Fruit fly (Drosophila melanogaster) whole organism, wandering third instar larva: ENCODE data around the gene Msh6.

Experiments
- Abd-B ChIP-seq: fragments of >200 bp; optimal IDR thresholded peaks from 2 replicates; lab custom pipeline; 2017; ENCODE audit warnings: missing biosample characterization, missing genetic modification characterization
- CG32264 ChIP-seq: fragments of 200-800 bp; sonication (Bioruptor generic); optimal IDR thresholded peaks from 2 replicates; lab custom pipeline; 2016; ENCODE audit warnings: missing biosample characterization, missing genetic modification characterization
- CG9705 ChIP-seq: fragments of 200-800 bp; sonication (Bioruptor generic); optimal IDR thresholded peaks from 2 replicates; lab custom pipeline; 2018; ENCODE audit warnings: missing biosample characterization, mild to moderate bottlenecking, missing genetic modification characterization
- CrebA ChIP-seq: fragments of 200-800 bp; sonication (Bioruptor generic); optimal IDR thresholded peaks from 2 replicates; lab custom pipeline; 2016; ENCODE audit warnings: missing biosample characterization, mild to moderate bottlenecking, missing genetic modification characterization, borderline replicate concordance
- Dfd ChIP-seq: fragments of >200 bp; optimal IDR thresholded peaks from 2 replicates; lab custom pipeline; 2017; ENCODE audit warnings: missing biosample characterization, missing genetic modification characterization
- Dif ChIP-seq: fragments of 200-275, 200-300 bp; sonication (Bioruptor generic); optimal IDR thresholded peaks from 2 replicates; lab custom pipeline; 2018; ENCODE audit warnings: missing biosample characterization, missing genetic modification characterization; ENCODE audit not compliant: partially characterized antibody
- GATAd ChIP-seq: sonication (Bioruptor generic); optimal IDR thresholded peaks from 2 replicates; lab custom pipeline; 2016; ENCODE audit warnings: missing biosample characterization, missing genetic modification characterization
- HLH106 ChIP-seq: fragments of 200-800 bp; optimal IDR thresholded peaks from 3 replicates; lab custom pipeline; 2019; ENCODE audit warnings: missing biosample characterization, mild to moderate bottlenecking, missing genetic modification characterization, moderate library complexity
- Hnf4 ChIP-seq: fragments of 200-800 bp; sonication (Bioruptor generic); optimal IDR thresholded peaks from 2 replicates; lab custom pipeline; 2016; ENCODE audit warnings: missing biosample characterization, mild to moderate bottlenecking, missing genetic modification characterization
- Hr78 ChIP-seq: fragments of >200 bp; optimal IDR thresholded peaks from 2 replicates; lab custom pipeline; 2017; ENCODE audit warnings: missing biosample characterization, missing genetic modification characterization
- Hr83 ChIP-seq: fragments of 200-300 bp; sonication (Bioruptor generic); optimal IDR thresholded peaks from 2 replicates; lab custom pipeline; 2016; ENCODE audit warnings: missing biosample characterization, mild to moderate bottlenecking, missing genetic modification characterization, moderate library complexity; ENCODE audit not compliant: poor library complexity, severe bottlenecking
- Jra ChIP-seq: sonication (Bioruptor generic); optimal IDR thresholded peaks from 2 replicates; lab custom pipeline; 2016; ENCODE audit warnings: missing biosample characterization, missing genetic modification characterization
- Mio ChIP-seq: sonication (Bioruptor generic); optimal IDR thresholded peaks from 2 replicates; lab custom pipeline; 2016; ENCODE audit warnings: missing biosample characterization, missing genetic modification characterization
- Myc ChIP-seq: fragments of >200 bp; optimal IDR thresholded peaks from 2 replicates; lab custom pipeline; 2017
- N ChIP-seq: fragments of >200 bp; optimal IDR thresholded peaks from 2 replicates; lab custom pipeline; 2018; ENCODE audit warnings: missing biosample characterization, missing external identifiers, missing genetic modification characterization
- OdsH ChIP-seq: fragments of 200-800 bp; sonication (Bioruptor generic); optimal IDR thresholded peaks from 2 replicates; lab custom pipeline; 2016; ENCODE audit warnings: missing biosample characterization, mild to moderate bottlenecking, missing genetic modification characterization
- Rel ChIP-seq, 2 experiments: fragments of 200-800 bp; sonication (Bioruptor generic) in 1 of 2; optimal IDR thresholded peaks; 2 replicates in 1 of 2; 3 replicates in 1 of 2; lab custom pipeline; 2016 to 2019; ENCODE audit warnings: mild to moderate bottlenecking in 2 of 2, missing biosample characterization in 2 of 2, missing genetic modification characterization in 2 of 2, moderate library complexity in 1 of 2
- Sp1 ChIP-seq: fragments of 200-800 bp; sonication (Bioruptor generic); optimal IDR thresholded peaks from 3 replicates; lab custom pipeline; 2019; ENCODE audit warnings: missing biosample characterization, mild to moderate bottlenecking, missing genetic modification characterization, moderate library complexity
- Vsx2 ChIP-seq: fragments of 200-300, 225-300 bp; sonication (Bioruptor generic); optimal IDR thresholded peaks from 2 replicates; lab custom pipeline; 2018; ENCODE audit warnings: missing biosample characterization, missing genetic modification characterization; ENCODE audit not compliant: partially characterized antibody
- br ChIP-seq: fragments of 200-800 bp; sonication (Bioruptor generic); optimal IDR thresholded peaks from 2 replicates; lab custom pipeline; 2016; ENCODE audit warnings: missing biosample characterization, missing genetic modification characterization
- brk ChIP-seq: fragments of 200-800 bp; sonication (Bioruptor generic); optimal IDR thresholded peaks from 2 replicates; lab custom pipeline; 2016; ENCODE audit warnings: missing biosample characterization, mild to moderate bottlenecking, missing genetic modification characterization
- dl ChIP-seq, 2 experiments: fragments of 175-275, 200-275 bp in 1 of 2; fragments of 200-275 bp in 1 of 2; sonication (Bioruptor generic); optimal IDR thresholded peaks; lab custom pipeline; 2018; ENCODE audit warnings: mild to moderate bottlenecking in 2 of 2, missing biosample characterization in 2 of 2, missing genetic modification characterization in 2 of 2, moderate library complexity in 2 of 2; ENCODE audit not compliant: partially characterized antibody in 2 of 2, insufficient read depth in 1 of 2
- dmrt93B ChIP-seq: fragments of 200-800 bp; sonication (Bioruptor generic); optimal IDR thresholded peaks from 2 replicates; lab custom pipeline; 2018; ENCODE audit warnings: missing biosample characterization, mild to moderate bottlenecking, missing genetic modification characterization
- dsf ChIP-seq: sonication (Bioruptor generic); optimal IDR thresholded peaks from 2 replicates; lab custom pipeline; 2016; ENCODE audit warnings: missing biosample characterization, missing genetic modification characterization, borderline replicate concordance
- ey ChIP-seq: fragments of 200-800 bp; sonication (Bioruptor generic); optimal IDR thresholded peaks from 2 replicates; lab custom pipeline; 2016; ENCODE audit warnings: missing biosample characterization, missing genetic modification characterization
- foxo ChIP-seq, 2 experiments: fragments of 200-800 bp; sonication (Bioruptor generic); optimal IDR thresholded peaks; 2 replicates in 1 of 2; 3 replicates in 1 of 2; lab custom pipeline; 2016 to 2017; ENCODE audit warnings: missing biosample characterization in 2 of 2, missing genetic modification characterization in 2 of 2
- fru ChIP-seq: fragments of 200-800 bp; sonication (Bioruptor generic); optimal IDR thresholded peaks from 3 replicates; lab custom pipeline; 2016; ENCODE audit warnings: missing biosample characterization, mild to moderate bottlenecking, missing genetic modification characterization
- h ChIP-seq: fragments of 200-800 bp; sonication (Bioruptor generic); optimal IDR thresholded peaks from 3 replicates; lab custom pipeline; 2016; ENCODE audit warnings: missing biosample characterization, mild to moderate bottlenecking, missing genetic modification characterization
- jim ChIP-seq: fragments of 175-275, 200-325 bp; sonication (Bioruptor generic); optimal IDR thresholded peaks from 2 replicates; lab custom pipeline; 2016; ENCODE audit warnings: missing biosample characterization, mild to moderate bottlenecking, missing genetic modification characterization
- lola ChIP-seq: fragments of >200 bp; optimal IDR thresholded peaks from 2 replicates; lab custom pipeline; 2017; ENCODE audit warnings: missing biosample characterization, missing genetic modification characterization
- pan ChIP-seq: fragments of >200 bp; optimal IDR thresholded peaks from 2 replicates; lab custom pipeline; 2017
- psq ChIP-seq: fragments of 200-800 bp; sonication (Bioruptor generic); optimal IDR thresholded peaks from 3 replicates; lab custom pipeline; 2017; ENCODE audit warnings: missing biosample characterization, mild to moderate bottlenecking, missing genetic modification characterization, moderate library complexity
- rgr ChIP-seq: fragments of 200-800 bp; sonication (Bioruptor generic); optimal IDR thresholded peaks from 3 replicates; lab custom pipeline; 2016; ENCODE audit warnings: missing biosample characterization, mild to moderate bottlenecking, missing genetic modification characterization
- sage ChIP-seq: fragments of 200-800 bp; sonication (Bioruptor generic); optimal IDR thresholded peaks from 2 replicates; lab custom pipeline; 2016; ENCODE audit warnings: missing biosample characterization, mild to moderate bottlenecking, missing genetic modification characterization
- sv ChIP-seq: fragments of 200-800 bp; sonication (Bioruptor generic); optimal IDR thresholded peaks from 3 replicates; lab custom pipeline; 2016; ENCODE audit warnings: missing biosample characterization, missing genetic modification characterization
- tai ChIP-seq: sonication (Bioruptor generic); optimal IDR thresholded peaks from 2 replicates; lab custom pipeline; 2016; ENCODE audit warnings: missing biosample characterization, missing genetic modification characterization
- usp ChIP-seq: fragments of >200 bp; optimal IDR thresholded peaks from 2 replicates; lab custom pipeline; 2017; ENCODE audit warnings: missing biosample characterization, missing genetic modification characterization
- woc ChIP-seq: sonication (Bioruptor generic); optimal IDR thresholded peaks from 2 replicates; lab custom pipeline; 2016; ENCODE audit warnings: missing biosample characterization, mild to moderate bottlenecking, missing genetic modification characterization

Gene Msh6

dm6 chr3L:15142004-15142890, 16.1 kb downstream of the Msh6 start, which contains the start of gene Pdi:
Gene Pdi (minus strand): TSS chr3L:15142840.
- TF ChIP-seq Dif = peak; percentile 57
- TF ChIP-seq Hr83 (GFP tag; lab: Kevin White, UChicago) = peak; percentile 84
- TF ChIP-seq Jra (GFP tag; lab: Kevin White, UChicago) = peak; percentile 9
- TF ChIP-seq OdsH (GFP tag; lab: Kevin White, UChicago) = no peak
- TF ChIP-seq dsf = no peak
- peak; percentile 45 for TF ChIP-seq br
- TF ChIP-seq Sp1 (GFP tag; lab: Kevin White, UChicago) = peak; percentile 20
- TF ChIP-seq Hr78 = no peak
- no peak for TF ChIP-seq Rel (GFP tag; optimal IDR thresholded peaks at IDR 0.05; lab: Kevin White, UChicago)
- TF ChIP-seq Rel (tag; optimal IDR thresholded peaks at IDR 0.05; lab: Kevin White, UChicago) = peak; percentile 69
- peak; percentile 43 for TF ChIP-seq rgr (GFP tag; lab: Kevin White, UChicago)
- peak; percentile 10 for TF ChIP-seq ey (GFP tag; lab: Kevin White, UChicago)
- TF ChIP-seq Hnf4 (GFP tag; lab: Kevin White, UChicago) = peak; percentile 68
- no peak for TF ChIP-seq pan (lab: Kevin White, UChicago)
- no peak for TF ChIP-seq GATAd (GFP tag; lab: Kevin White, UChicago)
- no peak for TF ChIP-seq CG32264 (GFP tag; lab: Kevin White, UChicago)
- TF ChIP-seq lola (GFP tag; lab: Kevin White, UChicago) = no peak
- TF ChIP-seq fru (GFP tag; lab: Kevin White, UChicago) = peak; percentile 21
- no peak for TF ChIP-seq sage
- peak; percentile 50 for TF ChIP-seq jim (GFP tag; lab: Kevin White, UChicago)
- peak; percentile 98 for TF ChIP-seq CrebA
- TF ChIP-seq Myc (lab: Kevin White, UChicago) = no peak
- no peak for TF ChIP-seq dmrt93B (GFP tag; lab: Kevin White, UChicago)
- TF ChIP-seq tai (GFP tag; lab: Kevin White, UChicago) = no peak
- no peak for TF ChIP-seq Dfd (GFP tag; lab: Kevin White, UChicago)
- TF ChIP-seq HLH106 (tag; lab: Kevin White, UChicago) = peak; percentile 26
- TF ChIP-seq psq = no peak
- TF ChIP-seq usp = no peak
- TF ChIP-seq N = no peak
- TF ChIP-seq foxo (GFP tag; optimal IDR thresholded peaks at IDR 0.05; lab: Kevin White, UChicago) = peak in 1 of 2 experiments; percentile 36
- TF ChIP-seq CG9705 = no peak
- no peak for TF ChIP-seq Abd-B (GFP tag; lab: Kevin White, UChicago)
- TF ChIP-seq Mio (GFP tag; lab: Kevin White, UChicago) = no peak
- TF ChIP-seq dl (GFP tag; optimal IDR thresholded peaks at IDR 0.05; lab: Kevin White, UChicago; ENCODE audit: insufficient read depth in 1 of 2, partially characterized antibody in 2 of 2) = peak in 1 of 2 experiments; percentile 32
- TF ChIP-seq woc (GFP tag; lab: Kevin White, UChicago) = peak; percentile 12
- no peak for TF ChIP-seq Vsx2 (GFP tag; lab: Kevin White, UChicago)
- TF ChIP-seq h (GFP tag; lab: Kevin White, UChicago) = peak; percentile 47
- TF ChIP-seq brk = no peak
- no peak for TF ChIP-seq sv (GFP tag; lab: Kevin White, UChicago)
